Worm (Caenorhabditis elegans): Measurements from ENCODE around the gene T20G5.8.
"Not testable (repeated sequence)": the region's sequence is repeated elsewhere in the genome, so short reads cannot be mapped to it uniquely, and the experiment has no call there.

The T20G5.8 gene

DNA sequence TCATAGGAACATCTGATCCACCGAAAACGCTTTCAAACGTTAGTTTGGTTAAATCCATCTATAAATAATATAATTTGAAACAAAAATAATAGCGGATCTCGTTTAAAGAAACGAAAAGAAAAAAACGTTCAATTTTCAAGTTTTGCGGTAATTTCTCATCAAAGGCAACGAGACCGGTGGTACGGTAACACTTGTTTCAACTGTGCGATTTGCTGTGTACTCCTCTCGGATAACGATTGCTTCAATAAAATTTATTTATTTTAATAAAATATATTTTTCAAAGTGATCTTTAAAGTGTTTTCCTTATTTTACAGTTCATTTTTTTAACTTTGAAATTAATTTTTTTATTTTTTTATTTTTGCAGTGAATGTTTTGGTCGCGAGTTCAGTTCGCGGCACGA lies 19.4 kb downstream of the T20G5.8 start, which contains the start of the genes rde-4 and cox-14:
Gene rde-4 (minus strand): TSS at position 60 of the 400 bp plus-strand sequence.
Gene cox-14 (plus strand): TSS at position 356 of the 400 bp plus-strand sequence.
- TF ChIP-seq ztf-23 (GFP tag; IDR thresholded peaks at IDR 0.05): no peak
- TF ChIP-seq T22C8.4 (GFP tag; IDR thresholded peaks at IDR 0.05): no peak
- no peak for TF ChIP-seq med-1 (GFP tag; optimal IDR thresholded peaks at IDR 0.05; ENCODE audit: insufficient read depth)
- TF ChIP-seq ref-1 (GFP tag; conservative IDR thresholded peaks at IDR 0.05): no peak
- TF ChIP-seq ztf-29 (GFP tag; IDR thresholded peaks at IDR 0.05): no peak
- no peak for TF ChIP-seq tab-1 (GFP tag; IDR thresholded peaks at IDR 0.05)

DNA sequence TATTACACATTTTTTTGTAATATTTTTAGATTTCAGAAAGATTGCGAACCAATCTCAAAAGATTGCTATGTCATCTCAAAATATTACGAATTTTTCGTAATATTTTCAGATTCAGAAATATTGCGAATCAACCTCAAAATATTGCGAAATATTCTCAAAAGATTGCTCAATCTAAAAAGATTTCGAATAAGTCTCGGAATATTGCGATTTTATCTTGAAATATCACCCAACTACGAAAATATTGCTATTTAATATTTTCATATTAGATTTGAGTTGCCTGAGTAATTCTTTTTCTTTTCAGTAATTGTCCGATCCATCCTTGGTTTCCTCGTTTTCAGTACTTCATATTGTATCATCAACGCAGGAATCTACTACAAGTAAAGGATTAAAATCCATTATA lies 22.7 kb downstream of the T20G5.8 start, which contains the start of gene Y70G10A.4:
Gene Y70G10A.4 (plus strand): TSS at position 301 of the 400 bp plus-strand sequence.
- TF ChIP-seq flt-1 (GFP tag; IDR thresholded peaks at IDR 0.05); ref-1 (GFP tag; conservative IDR thresholded peaks at IDR 0.05); klf-2 (GFP tag; conservative IDR thresholded peaks at IDR 0.05): not testable (repeated sequence)

DNA sequence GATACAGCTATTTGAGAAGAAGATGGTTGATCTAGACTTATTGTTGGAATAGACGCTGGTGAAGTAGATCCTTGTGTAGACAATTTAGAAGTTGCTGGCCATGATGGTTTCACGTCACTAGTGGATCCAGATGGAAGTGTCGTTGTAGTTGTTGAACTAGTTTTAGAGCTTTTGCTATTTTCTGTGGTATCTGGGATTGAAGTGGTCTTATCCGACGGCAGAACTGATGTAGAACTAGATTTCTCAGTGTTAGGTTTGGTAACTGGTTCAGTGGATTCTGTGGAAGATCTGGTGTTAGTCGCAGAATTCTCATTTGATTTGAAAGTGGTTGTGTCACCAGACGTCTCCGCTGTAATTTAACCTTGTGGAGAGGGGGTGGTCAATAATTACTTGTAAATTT lies 32.5 kb downstream of the T20G5.8 start:
- no peak for TF ChIP-seq tab-1 (GFP tag; IDR thresholded peaks at IDR 0.05)
- no peak for TF ChIP-seq flt-1 (GFP tag; IDR thresholded peaks at IDR 0.05)
- no peak for TF ChIP-seq T22C8.4 (GFP tag; IDR thresholded peaks at IDR 0.05)
- TF ChIP-seq ref-1 (GFP tag; conservative IDR thresholded peaks at IDR 0.05): no peak
- TF ChIP-seq ztf-23 (GFP tag; IDR thresholded peaks at IDR 0.05): no peak
- TF ChIP-seq med-1 (GFP tag; optimal IDR thresholded peaks at IDR 0.05; ENCODE audit: insufficient read depth): no peak
- no peak for TF ChIP-seq cog-1 (tag; optimal IDR thresholded peaks at IDR 0.05)
- no peak for TF ChIP-seq ztf-29 (GFP tag; IDR thresholded peaks at IDR 0.05)
- no peak for TF ChIP-seq klf-2 (GFP tag; conservative IDR thresholded peaks at IDR 0.05)

- TF ChIP-seq tab-1 (GFP tag; IDR thresholded peaks at IDR 0.05): no peak
- no peak for TF ChIP-seq cog-1 (tag; optimal IDR thresholded peaks at IDR 0.05)
- TF ChIP-seq ztf-29 (GFP tag; IDR thresholded peaks at IDR 0.05): no peak
- TF ChIP-seq flt-1 (GFP tag; IDR thresholded peaks at IDR 0.05): no peak
- no peak for TF ChIP-seq ztf-23 (GFP tag; IDR thresholded peaks at IDR 0.05)
- no peak for TF ChIP-seq klf-2 (GFP tag; conservative IDR thresholded peaks at IDR 0.05)
- TF ChIP-seq ref-1 (GFP tag; conservative IDR thresholded peaks at IDR 0.05): no peak
- TF ChIP-seq T22C8.4 (GFP tag; IDR thresholded peaks at IDR 0.05): no peak
- TF ChIP-seq med-1 (GFP tag; optimal IDR thresholded peaks at IDR 0.05; ENCODE audit: insufficient read depth): no peak
These were observed 34.8 kb downstream of the T20G5.8 start, which contains the start of gene paml-1 for ce11 chrIII:10233979-10234378. Gene paml-1 (minus strand): TSS chrIII:10234079.

- no peak for TF ChIP-seq T22C8.4 (GFP tag; IDR thresholded peaks at IDR 0.05)
- no peak for TF ChIP-seq flt-1 (GFP tag; IDR thresholded peaks at IDR 0.05)
- no peak for TF ChIP-seq ztf-29 (GFP tag; IDR thresholded peaks at IDR 0.05)
- TF ChIP-seq med-1 (GFP tag; optimal IDR thresholded peaks at IDR 0.05; ENCODE audit: insufficient read depth): no peak
- TF ChIP-seq ztf-23 (GFP tag; IDR thresholded peaks at IDR 0.05): no peak
- no peak for TF ChIP-seq tab-1 (GFP tag; IDR thresholded peaks at IDR 0.05)
- no peak for TF ChIP-seq klf-2 (GFP tag; conservative IDR thresholded peaks at IDR 0.05)
- TF ChIP-seq ref-1 (GFP tag; conservative IDR thresholded peaks at IDR 0.05): no peak
- TF ChIP-seq cog-1 (tag; optimal IDR thresholded peaks at IDR 0.05): no peak
These were observed 37.2 kb downstream of the T20G5.8 start for ce11 chrIII:10236291-10236871.

DNA sequence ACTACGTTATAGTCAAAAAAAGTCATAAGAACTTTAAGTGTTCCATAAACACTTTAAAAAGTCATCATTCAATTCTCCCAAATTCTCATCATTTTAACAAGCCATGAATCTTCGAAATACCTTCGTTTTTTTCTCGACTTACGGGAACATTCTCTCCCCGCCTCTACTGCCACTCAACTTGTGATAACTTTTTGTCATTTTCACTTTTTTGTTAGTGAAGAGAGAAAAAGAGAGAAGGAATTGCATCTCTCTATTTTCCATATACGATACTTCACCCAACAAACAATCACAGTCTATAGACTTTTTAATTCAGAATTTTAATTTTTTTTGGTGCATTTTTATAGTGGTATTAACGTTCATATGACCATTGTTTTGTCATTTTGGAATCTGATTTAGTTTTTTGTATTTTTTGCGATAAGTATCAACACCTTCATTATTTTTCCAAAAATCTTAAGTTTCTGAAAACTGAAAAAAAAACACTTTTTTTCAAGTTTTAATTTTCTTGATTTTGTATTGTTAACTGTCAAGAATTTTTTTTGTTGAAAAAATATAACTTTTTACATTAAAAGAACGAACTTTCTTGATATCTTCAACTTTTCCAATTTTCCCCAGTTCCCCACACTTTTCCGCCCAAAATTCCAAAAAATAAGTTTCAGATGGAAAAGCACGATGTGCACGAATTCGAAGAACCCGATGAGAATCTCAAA lies 39.4 kb downstream of the T20G5.8 start, which contains the start of gene Y70G10A.3:
Gene Y70G10A.3 (plus strand): TSS at position 657 of the 707 bp plus-strand sequence.
- TF ChIP-seq T22C8.4 (GFP tag; IDR thresholded peaks at IDR 0.05) (no peak), ztf-23 (GFP tag; IDR thresholded peaks at IDR 0.05) (no peak), flt-1 (GFP tag; IDR thresholded peaks at IDR 0.05) (no peak), ref-1 (GFP tag; conservative IDR thresholded peaks at IDR 0.05) (no peak), ztf-29 (GFP tag; IDR thresholded peaks at IDR 0.05) (no peak), klf-2 (GFP tag; conservative IDR thresholded peaks at IDR 0.05) (no peak), tab-1 (GFP tag; IDR thresholded peaks at IDR 0.05) (no peak), med-1 (GFP tag; optimal IDR thresholded peaks at IDR 0.05; ENCODE audit: insufficient read depth) (no peak), cog-1 (tag; optimal IDR thresholded peaks at IDR 0.05) (no peak)

DNA sequence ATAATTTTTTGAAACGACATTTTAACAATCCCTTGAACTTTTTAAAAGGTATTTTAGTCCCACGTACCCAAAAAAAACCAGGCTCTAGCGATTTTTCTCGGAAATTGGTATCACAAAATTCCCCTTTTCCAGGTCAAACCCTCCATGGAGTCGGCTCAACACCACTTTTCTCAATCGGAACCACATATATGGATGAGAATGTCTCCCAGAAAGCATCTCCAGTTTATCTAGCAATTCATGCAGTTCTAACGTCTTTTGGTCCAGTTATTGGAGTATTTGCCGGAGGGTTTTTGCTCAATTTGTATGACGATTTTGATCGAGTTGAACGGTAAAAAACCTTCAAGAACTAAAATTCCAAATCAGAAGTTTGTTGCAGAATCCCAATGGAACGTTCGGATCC lies 40.9 kb downstream of the T20G5.8 start:
- no peak for TF ChIP-seq med-1 (GFP tag; optimal IDR thresholded peaks at IDR 0.05; ENCODE audit: insufficient read depth)

DNA sequence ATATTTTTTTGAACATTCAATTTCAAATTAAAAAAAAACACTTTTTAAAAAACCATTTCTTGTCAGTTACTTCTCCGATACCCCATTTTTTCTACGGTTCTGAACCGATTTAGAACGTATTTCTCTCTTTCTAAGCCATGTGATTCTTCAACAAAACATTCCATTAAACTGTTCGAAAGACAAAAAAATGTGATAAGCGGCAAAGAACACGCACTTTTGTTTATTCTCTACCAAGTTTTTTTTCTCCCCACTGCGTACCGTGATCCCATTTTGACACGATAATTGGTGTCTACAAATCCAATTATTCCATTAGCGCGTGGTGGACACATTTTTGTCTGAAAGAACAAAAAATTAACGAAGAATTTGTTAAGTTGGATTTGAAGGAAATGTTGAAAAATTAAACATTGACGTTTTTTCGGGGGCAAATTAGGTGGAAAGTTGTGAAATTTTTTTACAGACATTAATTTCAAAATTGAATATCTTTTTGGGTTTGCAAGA lies 42.2 kb downstream of the T20G5.8 start:
- no peak for TF ChIP-seq klf-2 (GFP tag; conservative IDR thresholded peaks at IDR 0.05)
- TF ChIP-seq ztf-29 (GFP tag; IDR thresholded peaks at IDR 0.05): no peak
- no peak for TF ChIP-seq cog-1 (tag; optimal IDR thresholded peaks at IDR 0.05)
- TF ChIP-seq tab-1 (GFP tag; IDR thresholded peaks at IDR 0.05): no peak
- no peak for TF ChIP-seq ztf-23 (GFP tag; IDR thresholded peaks at IDR 0.05)
- TF ChIP-seq T22C8.4 (GFP tag; IDR thresholded peaks at IDR 0.05): no peak
- no peak for TF ChIP-seq ref-1 (GFP tag; conservative IDR thresholded peaks at IDR 0.05)
- TF ChIP-seq med-1 (GFP tag; optimal IDR thresholded peaks at IDR 0.05; ENCODE audit: insufficient read depth): no peak
- TF ChIP-seq flt-1 (GFP tag; IDR thresholded peaks at IDR 0.05): no peak

ce11 chrIII:10244013-10244412 lies 44.9 kb downstream of the T20G5.8 start:
- TF ChIP-seq tab-1 (GFP tag; IDR thresholded peaks at IDR 0.05) (no peak), ztf-23 (GFP tag; IDR thresholded peaks at IDR 0.05) (no peak), ztf-29 (GFP tag; IDR thresholded peaks at IDR 0.05) (no peak), med-1 (GFP tag; optimal IDR thresholded peaks at IDR 0.05; ENCODE audit: insufficient read depth) (no peak), flt-1 (GFP tag; IDR thresholded peaks at IDR 0.05) (no peak), cog-1 (tag; optimal IDR thresholded peaks at IDR 0.05) (no peak), klf-2 (GFP tag; conservative IDR thresholded peaks at IDR 0.05) (no peak), ref-1 (GFP tag; conservative IDR thresholded peaks at IDR 0.05) (no peak), T22C8.4 (GFP tag; IDR thresholded peaks at IDR 0.05) (no peak)
